In the genomic region with DNA sequence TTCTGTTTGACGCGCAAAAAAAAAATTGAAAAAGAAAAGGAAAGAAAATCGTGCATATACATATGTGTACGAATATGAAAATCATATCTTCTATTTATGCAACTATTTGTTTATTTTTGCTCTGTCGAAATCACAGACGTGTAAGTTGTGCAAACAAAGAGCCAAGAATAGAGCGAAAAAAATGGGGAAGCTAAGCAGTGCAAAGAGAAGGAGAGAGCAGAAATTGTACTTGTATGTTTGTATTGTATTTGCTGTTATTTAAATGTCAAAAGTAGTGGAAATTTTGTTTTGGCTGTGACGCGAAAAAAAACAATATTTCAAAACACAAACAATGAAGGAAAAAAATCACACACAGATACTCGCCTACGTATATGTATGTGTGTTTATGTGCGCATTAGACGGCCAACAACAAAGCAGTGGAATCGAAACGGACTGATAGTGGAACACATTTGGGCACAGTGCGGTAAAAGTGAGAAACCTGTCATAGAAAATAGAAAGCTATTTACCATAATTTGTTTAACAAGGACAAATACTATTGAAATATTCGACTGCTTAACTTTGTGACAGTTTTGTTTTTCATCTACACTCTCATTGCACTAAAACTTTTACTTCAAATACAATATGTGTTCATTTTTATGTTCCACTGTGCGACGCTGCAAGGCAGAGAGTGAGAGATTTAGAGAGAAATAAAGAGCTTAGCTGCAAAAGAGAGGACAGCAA, we compare ENCODE assay signal across 5 fruit fly cellular contexts.
TF ChIP-seq lines count a peak whose summit lies in the region.

No protein-coding gene starts in this region.

TF ChIP-seq in whole organism, adult, 20 proteins besides CTCF, POLR2A, EP300 and RAD21 (continued from another document):
- TF ChIP-seq CG7101 (tag; optimal IDR thresholded peaks at IDR 0.05; lab: Kevin White, UChicago) (peak; percentile 96), pad (GFP tag; optimal IDR thresholded peaks at IDR 0.05; lab: Kevin White, UChicago) (peak; percentile 81), toe (GFP tag; optimal IDR thresholded peaks at IDR 0.05; lab: Kevin White, UChicago) (peak; percentile 66), kay (GFP tag; lab: Kevin White, UChicago; ENCODE audit: borderline replicate concordance) (peak; percentile 90)

TF ChIP-seq in whole organism, embryonic, 481 proteins besides CTCF, POLR2A, EP300 and RAD21 (continued from another document and continues in another):
- TF ChIP-seq CG17359 (tag; optimal IDR thresholded peaks at IDR 0.05; lab: Kevin White, UChicago) = peak; percentile 97
- peak; percentile 80 for TF ChIP-seq kah (GFP tag; optimal IDR thresholded peaks at IDR 0.05; lab: Kevin White, UChicago)
- peak; percentile 89 for TF ChIP-seq CG3163 (GFP tag; optimal IDR thresholded peaks at IDR 0.05; lab: Kevin White, UChicago)
- peak; percentile 26 for TF ChIP-seq Sry-β (GFP tag; optimal IDR thresholded peaks at IDR 0.05; lab: Kevin White, UChicago)
- TF ChIP-seq jigr1 (GFP tag; IDR thresholded peaks at IDR 0.05; lab: Robert Waterston, UW) = peak; percentile 78; the same call in 2 of the 3 replicates
- peak; percentile 97 for TF ChIP-seq chn (GFP tag; optimal IDR thresholded peaks at IDR 0.05; lab: Kevin White, UChicago)
- peak; percentile 89 for TF ChIP-seq CG4730 (GFP tag; IDR thresholded peaks at IDR 0.05; lab: Robert Waterston, UW)
- peak; percentile 92 for TF ChIP-seq CG3281 (GFP tag; optimal IDR thresholded peaks at IDR 0.05; lab: Kevin White, UChicago)
- TF ChIP-seq CG4404 (GFP tag; IDR thresholded peaks at IDR 0.05; lab: Robert Waterston, UW) = peak; percentile 82
- peak; percentile 59 for TF ChIP-seq CG13287 (GFP tag; IDR thresholded peaks at IDR 0.05; lab: Robert Waterston, UW; ENCODE audit: partially characterized antibody)
- peak; percentile 95 for TF ChIP-seq mam (GFP tag; optimal IDR thresholded peaks at IDR 0.05; lab: Kevin White, UChicago)
- TF ChIP-seq dpn (GFP tag; optimal IDR thresholded peaks at IDR 0.05; lab: Kevin White, UChicago) = peak; percentile 95 to 96
- TF ChIP-seq vnd (GFP tag; IDR thresholded peaks at IDR 0.05; lab: Robert Waterston, UW; ENCODE audit: partially characterized antibody) = peak; percentile 42; the same call in 1 of the 3 replicates
- TF ChIP-seq tgo (GFP tag; IDR thresholded peaks at IDR 0.05; lab: Robert Waterston, UW) = peak; percentile 96
- peak; percentile 92 for TF ChIP-seq CG1529 (GFP tag; optimal IDR thresholded peaks at IDR 0.05; lab: Kevin White, UChicago)
- TF ChIP-seq Drgx (GFP tag; IDR thresholded peaks at IDR 0.05; lab: Robert Waterston, UW) = peak; percentile 98
- peak; percentile 95 for TF ChIP-seq HmgZ (tag; optimal IDR thresholded peaks at IDR 0.05; lab: Kevin White, UChicago)
- peak; percentile 78 for TF ChIP-seq CG8359 (GFP tag; optimal IDR thresholded peaks at IDR 0.05; lab: Kevin White, UChicago; ENCODE audit: borderline replicate concordance)
- peak; percentile 97 for TF ChIP-seq dmrt99B (tag; optimal IDR thresholded peaks at IDR 0.05; lab: Kevin White, UChicago)
- TF ChIP-seq CG10654 (GFP tag; optimal IDR thresholded peaks at IDR 0.05; lab: Kevin White, UChicago) = peak; percentile 89
- TF ChIP-seq bsh (GFP tag; optimal IDR thresholded peaks at IDR 0.05; lab: Kevin White, UChicago) = peak; percentile 93 to 97
- peak; percentile 26 for TF ChIP-seq YL-1 (GFP tag; optimal IDR thresholded peaks at IDR 0.05; lab: Kevin White, UChicago)
- TF ChIP-seq CG17186 (GFP tag; optimal IDR thresholded peaks at IDR 0.05; lab: Kevin White, UChicago) = peak; percentile 70
- TF ChIP-seq hth (optimal IDR thresholded peaks at IDR 0.05; lab: Kevin White, UChicago) = no peak
- no peak for TF ChIP-seq Tbp (GFP tag; optimal IDR thresholded peaks at IDR 0.05; lab: Kevin White, UChicago)
- peak; percentile 73 for TF ChIP-seq twi (tag; optimal IDR thresholded peaks at IDR 0.05; lab: Kevin White, UChicago)
- peak; percentile 74 for TF ChIP-seq sqz (GFP tag; optimal IDR thresholded peaks at IDR 0.05; lab: Kevin White, UChicago)
- peak; percentile 82 for TF ChIP-seq Neu2 (GFP tag; optimal IDR thresholded peaks at IDR 0.05; lab: Kevin White, UChicago; ENCODE audit: borderline replicate concordance)

TF ChIP-seq in whole organism, prepupa, 60 proteins besides CTCF, POLR2A, EP300 and RAD21 (continued from another document and continues in another):
- TF ChIP-seq fd59A (GFP tag; optimal IDR thresholded peaks at IDR 0.05; lab: Kevin White, UChicago) = peak; percentile 83
- TF ChIP-seq Eip93F (GFP tag; optimal IDR thresholded peaks at IDR 0.05; lab: Kevin White, UChicago) = peak; percentile 60
- peak; percentile 60 for TF ChIP-seq Hr38 (GFP tag; optimal IDR thresholded peaks at IDR 0.05; lab: Kevin White, UChicago)
- TF ChIP-seq topi (GFP tag; optimal IDR thresholded peaks at IDR 0.05; lab: Kevin White, UChicago) = peak; percentile 93
- TF ChIP-seq Lpt (GFP tag; optimal IDR thresholded peaks at IDR 0.05; lab: Kevin White, UChicago) = peak; percentile 96
- peak; percentile 95 for TF ChIP-seq Met (GFP tag; optimal IDR thresholded peaks at IDR 0.05; lab: Kevin White, UChicago)
- TF ChIP-seq cyc (GFP tag; optimal IDR thresholded peaks at IDR 0.05; lab: Kevin White, UChicago) = peak; percentile 87
- peak; percentile 68 for TF ChIP-seq CG11902 (GFP tag; optimal IDR thresholded peaks at IDR 0.05; lab: Kevin White, UChicago)
- TF ChIP-seq CG6808 (GFP tag; optimal IDR thresholded peaks at IDR 0.05; lab: Kevin White, UChicago) = peak; percentile 77
- TF ChIP-seq CG9139 (GFP tag; optimal IDR thresholded peaks at IDR 0.05; lab: Kevin White, UChicago) = peak; percentile 48
- TF ChIP-seq lz (GFP tag; optimal IDR thresholded peaks at IDR 0.05; lab: Kevin White, UChicago) = peak; percentile 94
- peak; percentile 98 for TF ChIP-seq Hr4 (GFP tag; optimal IDR thresholded peaks at IDR 0.05; lab: Kevin White, UChicago)
- TF ChIP-seq CG15336 (GFP tag; IDR thresholded peaks at IDR 0.05; lab: Robert Waterston, UW) = peak; percentile 99
- peak; percentile 82 for TF ChIP-seq CG3032 (tag; optimal IDR thresholded peaks at IDR 0.05; lab: Kevin White, UChicago)
- TF ChIP-seq dsx (GFP tag; optimal IDR thresholded peaks at IDR 0.05; lab: Kevin White, UChicago; ENCODE audit: poor library complexity, severe bottlenecking) = peak; percentile 85
- TF ChIP-seq CG11762 (GFP tag; optimal IDR thresholded peaks at IDR 0.05; lab: Kevin White, UChicago; ENCODE audit: insufficient read depth) = peak; percentile 94
- peak; percentile 97 for TF ChIP-seq CG6276 (GFP tag; optimal IDR thresholded peaks at IDR 0.05; lab: Kevin White, UChicago)
- peak; percentile 87 for TF ChIP-seq CG16779 (tag; optimal IDR thresholded peaks at IDR 0.05; lab: Kevin White, UChicago)
- TF ChIP-seq fd85E (GFP tag; optimal IDR thresholded peaks at IDR 0.05; lab: Kevin White, UChicago) = peak; percentile 66
- TF ChIP-seq Gug (GFP tag; IDR thresholded peaks at IDR 0.05; lab: Robert Waterston, UW) = peak; percentile 95
- TF ChIP-seq esn (GFP tag; optimal IDR thresholded peaks at IDR 0.05; lab: Kevin White, UChicago) = peak; percentile 94
- TF ChIP-seq CG11294 (GFP tag; IDR thresholded peaks at IDR 0.05; lab: Robert Waterston, UW) = peak; percentile 95
- TF ChIP-seq CG32006 (GFP tag; optimal IDR thresholded peaks at IDR 0.05; lab: Kevin White, UChicago) = peak; percentile 97
- peak; percentile 98 for TF ChIP-seq eg (GFP tag; IDR thresholded peaks at IDR 0.05; lab: Robert Waterston, UW)
- peak; percentile 74 for TF ChIP-seq Sox15 (GFP tag; optimal IDR thresholded peaks at IDR 0.05; lab: Kevin White, UChicago)
- peak; percentile 95 for TF ChIP-seq OdsH (GFP tag; optimal IDR thresholded peaks at IDR 0.05; lab: Kevin White, UChicago)
- TF ChIP-seq Hr39 (GFP tag; optimal IDR thresholded peaks at IDR 0.05; lab: Kevin White, UChicago) = peak; percentile 91
- peak; percentile 89 for TF ChIP-seq CG31627 (GFP tag; optimal IDR thresholded peaks at IDR 0.05; lab: Kevin White, UChicago)
- peak; percentile 93 for TF ChIP-seq CG7368 (GFP tag; optimal IDR thresholded peaks at IDR 0.05; lab: Kevin White, UChicago)
- TF ChIP-seq spab (GFP tag; optimal IDR thresholded peaks at IDR 0.05; lab: Kevin White, UChicago) = peak; percentile 77

TF ChIP-seq in whole organism, pupa, 21 proteins besides CTCF, POLR2A, EP300 and RAD21 (continued from another document):
- TF ChIP-seq rn (GFP tag; IDR thresholded peaks at IDR 0.05; lab: Robert Waterston, UW) (peak; percentile 91), D1 (tag; optimal IDR thresholded peaks at IDR 0.05; lab: Kevin White, UChicago) (peak; percentile 34)

TF ChIP-seq in whole organism, wandering third instar larva, 38 proteins besides CTCF, POLR2A, EP300 and RAD21 (continued from another document):
- no peak for TF ChIP-seq N (GFP tag; optimal IDR thresholded peaks at IDR 0.05; lab: Kevin White, UChicago)
- TF ChIP-seq Sp1 (GFP tag; optimal IDR thresholded peaks at IDR 0.05; lab: Kevin White, UChicago) = peak; percentile 91
- no peak for TF ChIP-seq Dif (GFP tag; optimal IDR thresholded peaks at IDR 0.05; lab: Kevin White, UChicago; ENCODE audit: partially characterized antibody)
- no peak for TF ChIP-seq lola (GFP tag; optimal IDR thresholded peaks at IDR 0.05; lab: Kevin White, UChicago)
- TF ChIP-seq CG32264 (GFP tag; optimal IDR thresholded peaks at IDR 0.05; lab: Kevin White, UChicago) = peak; percentile 83
- no peak for TF ChIP-seq dl (GFP tag; optimal IDR thresholded peaks at IDR 0.05; lab: Kevin White, UChicago; ENCODE audit: insufficient read depth in 1 of 2, partially characterized antibody in 2 of 2)
- peak; percentile 75 to 96 for TF ChIP-seq foxo (GFP tag; optimal IDR thresholded peaks at IDR 0.05; lab: Kevin White, UChicago)
- no peak for TF ChIP-seq Hr83 (GFP tag; optimal IDR thresholded peaks at IDR 0.05; lab: Kevin White, UChicago; ENCODE audit: poor library complexity, severe bottlenecking)
- TF ChIP-seq Rel (GFP tag; optimal IDR thresholded peaks at IDR 0.05; lab: Kevin White, UChicago) = peak; percentile 85
- TF ChIP-seq Rel (tag; optimal IDR thresholded peaks at IDR 0.05; lab: Kevin White, UChicago) = peak; percentile 63
- TF ChIP-seq br (GFP tag; optimal IDR thresholded peaks at IDR 0.05; lab: Kevin White, UChicago) = peak; percentile 92
- TF ChIP-seq psq (GFP tag; optimal IDR thresholded peaks at IDR 0.05; lab: Kevin White, UChicago) = peak; percentile 92
- TF ChIP-seq rgr (GFP tag; optimal IDR thresholded peaks at IDR 0.05; lab: Kevin White, UChicago) = peak; percentile 97
- TF ChIP-seq CG9705 (GFP tag; optimal IDR thresholded peaks at IDR 0.05; lab: Kevin White, UChicago) = peak; percentile 72
- TF ChIP-seq Hr78 (GFP tag; optimal IDR thresholded peaks at IDR 0.05; lab: Kevin White, UChicago) = no peak
- TF ChIP-seq sv (GFP tag; optimal IDR thresholded peaks at IDR 0.05; lab: Kevin White, UChicago) = peak; percentile 93
- peak; percentile 89 for TF ChIP-seq HLH106 (tag; optimal IDR thresholded peaks at IDR 0.05; lab: Kevin White, UChicago)
- TF ChIP-seq usp (GFP tag; optimal IDR thresholded peaks at IDR 0.05; lab: Kevin White, UChicago) = no peak
- TF ChIP-seq Dfd (GFP tag; optimal IDR thresholded peaks at IDR 0.05; lab: Kevin White, UChicago) = no peak
